Worm (Caenorhabditis elegans) whole organism, L4 larva: ENCODE results near the gene clec-230.

Source experiments
- F49E8.2 ChIP-seq: sonication (generic microtip); optimal IDR thresholded peaks from 2 replicates; lab custom pipeline; 2016; ENCODE audit warnings: missing compliant biosample characterization, mild to moderate bottlenecking, missing genetic modification characterization, borderline replicate concordance
- ZK546.5 ChIP-seq, 2 experiments: sonication (generic microtip); optimal IDR thresholded peaks; 2 replicates each; lab custom pipeline; 2017; ENCODE audit warnings: missing biosample characterization in 2 of 2, missing genetic modification characterization in 2 of 2
- ceh-82 ChIP-seq: sonication (generic microtip); optimal IDR thresholded peaks from 2 replicates; lab custom pipeline; 2017; ENCODE audit warnings: missing biosample characterization, missing genetic modification characterization
- daf-19 ChIP-seq: fragments of 200-800 bp; sonication (Bioruptor generic); conservative IDR thresholded peaks from 2 replicates; pipeline ENCODE4 v1.3.6; 2022; ENCODE audit warnings: missing genetic modification characterization, missing compliant biosample characterization
- fos-1 ChIP-seq: fragments of 150-350 bp; optimal IDR thresholded peaks from 2 replicates; lab custom pipeline; 2014; ENCODE audit warnings: missing biosample characterization, missing genetic modification characterization

ce11 chrV:15306745-15307144 is 42.2 kb downstream of the clec-230 start, which contains the start of gene T26H8.4:
- TF ChIP-seq daf-19 (GFP tag; lab: Robert Waterston, UW), result no peak
- TF ChIP-seq F49E8.2, result no peak
- TF ChIP-seq ceh-82, result no peak
- TF ChIP-seq fos-1 (tag; lab: Kevin White, UChicago), result no peak
- TF ChIP-seq ZK546.5 (tag; optimal IDR thresholded peaks at IDR 0.05; lab: Kevin White, UChicago), result no peak
